Worm (Caenorhabditis elegans) whole organism, L3 larva: ENCODE measurements around the gene clc-9.

Source experiments
- R02D3.7 ChIP-seq: fragments of 150-350 bp; optimal IDR thresholded peaks from 2 replicates; lab custom pipeline; 2014; ENCODE audit warnings: missing biosample characterization, missing genetic modification characterization
- ZK546.5 ChIP-seq: sonication (generic microtip); optimal IDR thresholded peaks from 2 replicates; lab custom pipeline; 2017; ENCODE audit warnings: missing biosample characterization, missing genetic modification characterization
- ama-1 ChIP-seq: fragments of 150-350 bp; optimal IDR thresholded peaks from 2 replicates; lab custom pipeline; 2018
- ceh-16 ChIP-seq: sonication (generic microtip); optimal IDR thresholded peaks from 2 replicates; lab custom pipeline; 2017; ENCODE audit warnings: missing biosample characterization, missing genetic modification characterization
- ceh-28 ChIP-seq: fragments of 150-350 bp; optimal IDR thresholded peaks from 2 replicates; lab custom pipeline; 2014; ENCODE audit warnings: missing biosample characterization, missing genetic modification reagents, missing genetic modification characterization
- daf-12 ChIP-seq: fragments of 150-350 bp; optimal IDR thresholded peaks from 2 replicates; lab custom pipeline; 2014; ENCODE audit warnings: missing biosample characterization, missing genetic modification reagents, missing genetic modification characterization
- egl-27 ChIP-seq: sonication (generic microtip); optimal IDR thresholded peaks from 4 replicates; lab custom pipeline; 2017; ENCODE audit warnings: missing biosample characterization, missing genetic modification reagents, missing genetic modification characterization
- egl-5 ChIP-seq: fragments of 150-350 bp; optimal IDR thresholded peaks from 2 replicates; lab custom pipeline; 2017; ENCODE audit warnings: missing biosample characterization, missing genetic modification reagents, missing genetic modification characterization, inconsistent platforms
- elt-1 ChIP-seq: fragments of 150-350 bp; optimal IDR thresholded peaks from 2 replicates; lab custom pipeline; 2014; ENCODE audit warnings: missing biosample characterization, missing genetic modification characterization
- elt-2 ChIP-seq: sonication (generic microtip); optimal IDR thresholded peaks from 2 replicates; lab custom pipeline; 2016; ENCODE audit warnings: missing genetic modification reagents, mild to moderate bottlenecking, missing genetic modification characterization, missing compliant biosample characterization
- elt-3 ChIP-seq, 3 experiments: fragments of 150-350 bp in 1 of 3; sonication (generic microtip) in 2 of 3; optimal IDR thresholded peaks; 2 replicates in 2 of 3; 4 replicates in 1 of 3; lab custom pipeline; 2014 to 2017; ENCODE audit warnings: missing biosample characterization in 3 of 3, missing genetic modification characterization in 3 of 3
- fos-1 ChIP-seq: fragments of 150-350 bp; optimal IDR thresholded peaks from 2 replicates; lab custom pipeline; 2014; ENCODE audit warnings: missing biosample characterization, missing genetic modification characterization
- hmg-11 ChIP-seq: sonication (generic microtip); optimal IDR thresholded peaks from 2 replicates; lab custom pipeline; 2016; ENCODE audit warnings: missing genetic modification characterization, missing compliant biosample characterization
- jun-1 ChIP-seq: fragments of 150-350 bp; optimal IDR thresholded peaks from 2 replicates; lab custom pipeline; 2014; ENCODE audit warnings: missing biosample characterization, missing genetic modification reagents, missing genetic modification characterization
- lin-15B ChIP-seq: fragments of 150-350 bp; optimal IDR thresholded peaks from 2 replicates; lab custom pipeline; 2014; ENCODE audit warnings: missing biosample characterization, missing genetic modification characterization
- lin-39 ChIP-seq: fragments of 150-350 bp; optimal IDR thresholded peaks from 2 replicates; lab custom pipeline; 2018; ENCODE audit warnings: missing biosample characterization, missing genetic modification reagents, missing genetic modification characterization
- lsy-12 ChIP-seq: sonication (generic microtip); optimal IDR thresholded peaks from 2 replicates; lab custom pipeline; 2016; ENCODE audit warnings: mild to moderate bottlenecking, missing genetic modification characterization, missing compliant biosample characterization
- mdl-1 ChIP-seq: fragments of 150-350 bp; optimal IDR thresholded peaks from 2 replicates; lab custom pipeline; 2014; ENCODE audit warnings: missing biosample characterization, missing genetic modification characterization
- mml-1 ChIP-seq: fragments of 150-350 bp; sonication (generic microtip); optimal IDR thresholded peaks from 3 replicates; lab custom pipeline; 2014; ENCODE audit warnings: missing biosample characterization, missing genetic modification characterization
- nfya-1 ChIP-seq: sonication (generic microtip); optimal IDR thresholded peaks from 2 replicates; lab custom pipeline; 2017; ENCODE audit warnings: missing genetic modification characterization, mild to moderate bottlenecking, missing compliant biosample characterization, antibody characterized with exemption, moderate library complexity; ENCODE audit not compliant: insufficient read depth
- nhr-23 ChIP-seq: fragments of 150-350 bp; optimal IDR thresholded peaks from 2 replicates; lab custom pipeline; 2014; ENCODE audit warnings: missing biosample characterization, missing genetic modification reagents, missing genetic modification characterization
- nhr-237 ChIP-seq: fragments of 150-350 bp; optimal IDR thresholded peaks from 2 replicates; lab custom pipeline; 2014; ENCODE audit warnings: missing biosample characterization, missing genetic modification characterization
- nhr-25 ChIP-seq: sonication (generic microtip); optimal IDR thresholded peaks from 2 replicates; lab custom pipeline; 2017; ENCODE audit warnings: missing biosample characterization, missing genetic modification characterization
- nhr-28 ChIP-seq: fragments of 150-350 bp; optimal IDR thresholded peaks from 2 replicates; lab custom pipeline; 2014; ENCODE audit warnings: missing biosample characterization, missing genetic modification characterization
- nhr-67 ChIP-seq: fragments of 150-350 bp; optimal IDR thresholded peaks from 2 replicates; lab custom pipeline; 2014; ENCODE audit warnings: missing biosample characterization, missing genetic modification characterization
- nhr-76 ChIP-seq: fragments of 150-350 bp; sonication (generic microtip); optimal IDR thresholded peaks from 5 replicates; lab custom pipeline; 2014; ENCODE audit warnings: missing biosample characterization, missing genetic modification characterization
- pha-4 ChIP-seq: fragments of 150-350 bp; optimal IDR thresholded peaks from 2 replicates; lab custom pipeline; 2014; ENCODE audit warnings: missing biosample characterization, missing genetic modification reagents, missing genetic modification characterization
- sea-2 ChIP-seq: fragments of 150-350 bp; sonication (generic microtip); optimal IDR thresholded peaks from 4 replicates; lab custom pipeline; 2014; ENCODE audit warnings: missing biosample characterization, missing genetic modification reagents, missing genetic modification characterization
- skn-1 ChIP-seq: fragments of 150-350 bp; optimal IDR thresholded peaks from 2 replicates; lab custom pipeline; 2014; ENCODE audit warnings: missing biosample characterization, missing genetic modification characterization
- snpc-4 ChIP-seq: fragments of 150-350 bp; optimal IDR thresholded peaks from 2 replicates; lab custom pipeline; 2014; ENCODE audit warnings: missing biosample characterization, missing genetic modification characterization
- tbx-2 ChIP-seq: sonication (generic microtip); optimal IDR thresholded peaks from 2 replicates; lab custom pipeline; 2016; ENCODE audit warnings: mild to moderate bottlenecking, missing genetic modification characterization, missing compliant biosample characterization
- unc-39 ChIP-seq: sonication (generic microtip); optimal IDR thresholded peaks from 4 replicates; lab custom pipeline; 2017; ENCODE audit warnings: missing biosample characterization, missing genetic modification characterization
- unc-62 ChIP-seq: fragments of 150-350 bp; sonication (generic microtip); optimal IDR thresholded peaks from 4 replicates; lab custom pipeline; 2014; ENCODE audit warnings: missing biosample characterization, missing genetic modification reagents, missing genetic modification characterization
- zag-1 ChIP-seq: fragments of 150-350 bp; optimal IDR thresholded peaks from 2 replicates; lab custom pipeline; 2014; ENCODE audit warnings: missing biosample characterization, missing genetic modification characterization
- ztf-11 ChIP-seq: fragments of 150-350 bp; optimal IDR thresholded peaks from 2 replicates; lab custom pipeline; 2014; ENCODE audit warnings: missing biosample characterization, missing genetic modification characterization

The clc-9 gene

DNA sequence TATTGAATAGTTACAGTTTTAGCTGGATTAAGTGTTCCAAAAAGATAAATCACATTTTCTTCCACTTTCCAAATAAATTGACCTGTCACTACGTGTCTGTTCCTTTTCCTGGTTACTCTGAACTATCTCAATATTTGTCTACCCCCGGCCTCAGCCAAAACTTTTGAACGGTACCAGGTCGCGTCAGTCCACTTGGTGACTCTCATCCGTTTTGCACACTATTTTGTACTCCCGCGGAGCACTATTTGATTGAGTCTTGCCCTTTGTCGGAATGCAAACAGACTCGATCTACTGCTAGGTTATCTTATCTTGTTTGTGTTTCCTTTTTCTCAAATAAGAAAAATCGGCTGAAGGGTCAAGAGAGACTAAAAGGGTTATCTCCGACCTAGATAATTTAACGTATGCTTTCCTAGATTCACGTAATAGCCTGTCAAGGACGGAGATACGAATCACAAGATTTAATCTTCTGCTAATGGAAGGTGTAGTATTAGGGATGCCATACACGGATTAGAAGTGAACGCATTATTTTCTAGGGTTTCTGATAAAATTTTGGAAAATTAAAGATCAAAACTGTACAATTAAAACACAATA, 7.3 kb downstream of the clc-9 start:
- TF ChIP-seq nhr-25 (peak; percentile 58), unc-39 (tag; lab: Kevin White, UChicago) (no peak), ama-1 (lab: Kevin White, UChicago) (peak; percentile 36), nfya-1 (peak; percentile 5), nhr-23 (tag; lab: Kevin White, UChicago) (peak; percentile 82), elt-1 (tag; lab: Kevin White, UChicago) (peak; percentile 92), ztf-11 (tag; lab: Kevin White, UChicago) (no peak), elt-3 (tag; optimal IDR thresholded peaks at IDR 0.05; lab: Kevin White, UChicago) (peak in 1 of 3 experiments; percentile 29), pha-4 (tag; lab: Kevin White, UChicago) (peak; percentile 76)

DNA sequence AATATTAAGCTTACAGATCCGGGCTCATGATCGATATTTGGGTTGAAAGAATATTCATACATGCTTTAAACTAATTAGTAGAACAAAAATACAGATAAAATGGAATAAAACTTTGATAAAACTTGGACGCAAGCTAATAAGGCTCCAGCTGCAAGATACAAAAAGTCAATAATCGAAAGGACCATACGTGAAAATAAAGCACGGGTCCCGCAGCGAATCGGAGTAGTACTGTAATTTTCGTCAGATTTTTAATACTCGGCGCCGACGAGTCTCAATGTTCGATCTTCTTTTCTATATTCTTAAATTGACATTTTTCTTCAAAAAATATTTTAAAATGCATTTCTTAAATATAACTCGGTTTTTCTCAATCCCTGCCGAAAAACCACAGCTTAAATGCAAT, 11.9 kb downstream of the clc-9 start, which contains the start of gene spo-11:
Gene spo-11 (minus strand): TSS at position 189 of the 400 bp plus-strand sequence.
- TF ChIP-seq sea-2 (no peak), nhr-76 (tag; lab: Kevin White, UChicago) (no peak), daf-12 (tag; lab: Kevin White, UChicago) (no peak), elt-2 (no peak), nhr-28 (tag; lab: Kevin White, UChicago) (no peak), R02D3.7 (no peak)

DNA sequence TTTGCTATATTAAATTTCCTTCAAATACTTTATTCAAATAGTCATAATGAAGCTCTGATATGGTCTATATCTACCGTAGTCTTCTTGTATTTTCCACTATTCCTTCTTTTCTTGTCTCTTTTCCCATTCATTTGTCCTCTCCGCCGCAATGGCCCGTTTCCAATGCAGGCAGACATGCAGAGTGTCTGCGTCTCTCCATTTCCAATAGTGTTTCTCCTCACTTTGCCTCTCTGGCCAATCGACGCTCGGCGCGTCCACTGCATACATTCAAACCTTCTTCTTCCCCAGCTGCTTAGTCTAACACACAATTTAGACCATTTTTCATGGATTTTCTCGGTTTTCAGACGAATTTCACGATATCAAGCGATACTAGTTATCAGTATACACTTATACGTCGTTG, 12.5 kb downstream of the clc-9 start:
- peak; percentile 100 for TF ChIP-seq nfya-1
- TF ChIP-seq lsy-12 (tag; lab: Kevin White, UChicago), result peak; percentile 27
- TF ChIP-seq ceh-16 (tag; lab: Kevin White, UChicago), result no peak
- peak; percentile 18 for TF ChIP-seq elt-2
- TF ChIP-seq mdl-1 (tag; lab: Kevin White, UChicago), result no peak
- TF ChIP-seq lin-15B (tag; lab: Kevin White, UChicago), result peak; percentile 67
- peak; percentile 38 for TF ChIP-seq pha-4 (tag; lab: Kevin White, UChicago)
- no peak for TF ChIP-seq ztf-11 (tag; lab: Kevin White, UChicago)
- TF ChIP-seq nhr-25, result peak; percentile 42
- TF ChIP-seq hmg-11 (tag; lab: Kevin White, UChicago), result peak; percentile 64
- peak; percentile 50 for TF ChIP-seq lin-39 (tag; lab: Kevin White, UChicago)
- peak; percentile 55 for TF ChIP-seq nhr-23 (tag; lab: Kevin White, UChicago)

DNA sequence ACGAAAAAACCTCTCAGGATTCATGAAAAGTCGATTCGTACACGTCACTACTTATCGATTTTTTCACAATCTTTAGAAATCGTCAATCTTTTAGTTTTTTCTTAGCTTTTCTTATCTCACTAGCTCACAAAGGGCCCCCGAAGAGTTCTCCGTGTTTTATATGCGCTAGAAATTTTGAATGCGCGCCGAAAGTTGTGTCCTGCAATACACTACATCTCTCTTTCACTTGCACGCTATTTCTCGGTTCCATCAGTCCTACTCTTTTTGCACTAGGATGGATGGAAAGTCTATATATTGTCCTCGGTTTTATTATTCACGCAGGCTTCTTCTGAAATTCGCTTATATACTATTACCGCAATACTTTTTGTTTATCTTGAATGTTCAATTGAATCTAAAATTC, 12.9 kb downstream of the clc-9 start:
- TF ChIP-seq nhr-237 (tag; lab: Kevin White, UChicago) (no peak), snpc-4 (no peak), ceh-28 (no peak), zag-1 (no peak), daf-12 (tag; lab: Kevin White, UChicago) (no peak), ceh-16 (tag; lab: Kevin White, UChicago) (no peak), elt-1 (tag; lab: Kevin White, UChicago) (no peak)

DNA sequence TGAATTAATAATTGTTTCAGACTA, 13.1 kb downstream of the clc-9 start, which contains the start of gene swsn-4:
Gene swsn-4 (plus strand): TSS at position 21 of the 24 bp plus-strand sequence.
- TF ChIP-seq ZK546.5 (no peak), fos-1 (tag; lab: Kevin White, UChicago) (no peak), elt-2 (no peak), nfya-1 (no peak), ceh-16 (tag; lab: Kevin White, UChicago) (no peak), tbx-2 (tag; lab: Kevin White, UChicago) (no peak), lin-39 (tag; lab: Kevin White, UChicago) (no peak)

DNA sequence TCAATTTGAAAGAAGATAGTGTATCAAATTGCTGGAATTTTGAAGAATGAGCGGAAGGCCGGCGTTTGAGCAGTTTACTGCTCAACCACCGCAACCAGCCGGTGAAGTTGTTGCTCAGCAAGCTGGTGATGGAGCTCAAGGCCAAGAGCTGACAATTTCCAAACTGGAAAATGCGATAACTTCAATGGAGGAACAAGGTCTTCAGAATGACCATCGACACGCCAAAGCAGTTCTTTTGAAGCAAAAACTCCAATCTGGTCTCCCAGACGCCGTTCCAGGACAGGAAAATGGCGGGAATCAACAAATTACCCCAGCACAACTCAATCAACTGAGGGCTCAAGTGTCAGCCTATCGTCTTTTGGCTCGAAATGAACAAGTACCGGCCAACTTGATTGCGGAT, 13.3 kb downstream of the clc-9 start:
- no peak for TF ChIP-seq skn-1 (tag; lab: Kevin White, UChicago)
- TF ChIP-seq nhr-76 (tag; lab: Kevin White, UChicago), result no peak
- no peak for TF ChIP-seq daf-12 (tag; lab: Kevin White, UChicago)
- TF ChIP-seq ceh-28, result no peak
- TF ChIP-seq egl-5 (tag; lab: Kevin White, UChicago), result no peak
- no peak for TF ChIP-seq pha-4 (tag; lab: Kevin White, UChicago)
- no peak for TF ChIP-seq zag-1
- no peak for TF ChIP-seq nhr-67
- no peak for TF ChIP-seq unc-62 (GFP tag; lab: Kevin White, UChicago)
- no peak for TF ChIP-seq ztf-11 (tag; lab: Kevin White, UChicago)
- no peak for TF ChIP-seq egl-27 (tag; lab: Kevin White, UChicago)
- TF ChIP-seq hmg-11 (tag; lab: Kevin White, UChicago), result no peak
- TF ChIP-seq mml-1 (tag; lab: Kevin White, UChicago), result no peak
- TF ChIP-seq snpc-4, result no peak
- TF ChIP-seq fos-1 (tag; lab: Kevin White, UChicago), result no peak
- TF ChIP-seq jun-1 (tag; lab: Kevin White, UChicago), result no peak
- no peak for TF ChIP-seq ceh-16 (tag; lab: Kevin White, UChicago)
